Worm (Caenorhabditis elegans): Measurements from ENCODE around the gene C06G3.3.

ce11 chrIV:7044552-7045139 lies 8.7 kb downstream of the C06G3.3 start, which contains the start of gene tin-9.1:
- TF ChIP-seq T22C8.4 (GFP tag; IDR thresholded peaks at IDR 0.05) (no peak), tab-1 (GFP tag; IDR thresholded peaks at IDR 0.05) (no peak), ztf-23 (GFP tag; IDR thresholded peaks at IDR 0.05) (no peak), ref-1 (GFP tag; conservative IDR thresholded peaks at IDR 0.05) (no peak), flt-1 (GFP tag; IDR thresholded peaks at IDR 0.05) (no peak), klf-2 (GFP tag; conservative IDR thresholded peaks at IDR 0.05) (no peak), cog-1 (tag; optimal IDR thresholded peaks at IDR 0.05) (no peak)
